Fruit fly (Drosophila melanogaster) whole organism, wandering third instar larva: ENCODE data around the gene CG2574.

Experiments
- Abd-B ChIP-seq: fragments of >200 bp; optimal IDR thresholded peaks from 2 replicates; lab custom pipeline; 2017; ENCODE audit warnings: missing biosample characterization, missing genetic modification characterization
- CG32264 ChIP-seq: fragments of 200-800 bp; sonication (Bioruptor generic); optimal IDR thresholded peaks from 2 replicates; lab custom pipeline; 2016; ENCODE audit warnings: missing biosample characterization, missing genetic modification characterization
- CG9705 ChIP-seq: fragments of 200-800 bp; sonication (Bioruptor generic); optimal IDR thresholded peaks from 2 replicates; lab custom pipeline; 2018; ENCODE audit warnings: missing biosample characterization, mild to moderate bottlenecking, missing genetic modification characterization
- CrebA ChIP-seq: fragments of 200-800 bp; sonication (Bioruptor generic); optimal IDR thresholded peaks from 2 replicates; lab custom pipeline; 2016; ENCODE audit warnings: missing biosample characterization, mild to moderate bottlenecking, missing genetic modification characterization, borderline replicate concordance
- Dfd ChIP-seq: fragments of >200 bp; optimal IDR thresholded peaks from 2 replicates; lab custom pipeline; 2017; ENCODE audit warnings: missing biosample characterization, missing genetic modification characterization
- Dif ChIP-seq: fragments of 200-275, 200-300 bp; sonication (Bioruptor generic); optimal IDR thresholded peaks from 2 replicates; lab custom pipeline; 2018; ENCODE audit warnings: missing biosample characterization, missing genetic modification characterization; ENCODE audit not compliant: partially characterized antibody
- GATAd ChIP-seq: sonication (Bioruptor generic); optimal IDR thresholded peaks from 2 replicates; lab custom pipeline; 2016; ENCODE audit warnings: missing biosample characterization, missing genetic modification characterization
- HLH106 ChIP-seq: fragments of 200-800 bp; optimal IDR thresholded peaks from 3 replicates; lab custom pipeline; 2019; ENCODE audit warnings: missing biosample characterization, mild to moderate bottlenecking, missing genetic modification characterization, moderate library complexity
- Hnf4 ChIP-seq: fragments of 200-800 bp; sonication (Bioruptor generic); optimal IDR thresholded peaks from 2 replicates; lab custom pipeline; 2016; ENCODE audit warnings: missing biosample characterization, mild to moderate bottlenecking, missing genetic modification characterization
- Hr83 ChIP-seq: fragments of 200-300 bp; sonication (Bioruptor generic); optimal IDR thresholded peaks from 2 replicates; lab custom pipeline; 2016; ENCODE audit warnings: missing biosample characterization, mild to moderate bottlenecking, missing genetic modification characterization, moderate library complexity; ENCODE audit not compliant: poor library complexity, severe bottlenecking
- Jra ChIP-seq: sonication (Bioruptor generic); optimal IDR thresholded peaks from 2 replicates; lab custom pipeline; 2016; ENCODE audit warnings: missing biosample characterization, missing genetic modification characterization
- Mio ChIP-seq: sonication (Bioruptor generic); optimal IDR thresholded peaks from 2 replicates; lab custom pipeline; 2016; ENCODE audit warnings: missing biosample characterization, missing genetic modification characterization
- Myc ChIP-seq: fragments of >200 bp; optimal IDR thresholded peaks from 2 replicates; lab custom pipeline; 2017
- N ChIP-seq: fragments of >200 bp; optimal IDR thresholded peaks from 2 replicates; lab custom pipeline; 2018; ENCODE audit warnings: missing biosample characterization, missing external identifiers, missing genetic modification characterization
- OdsH ChIP-seq: fragments of 200-800 bp; sonication (Bioruptor generic); optimal IDR thresholded peaks from 2 replicates; lab custom pipeline; 2016; ENCODE audit warnings: missing biosample characterization, mild to moderate bottlenecking, missing genetic modification characterization
- Rel ChIP-seq, 2 experiments: fragments of 200-800 bp; sonication (Bioruptor generic) in 1 of 2; optimal IDR thresholded peaks; 2 replicates in 1 of 2; 3 replicates in 1 of 2; lab custom pipeline; 2016 to 2019; ENCODE audit warnings: mild to moderate bottlenecking in 2 of 2, missing biosample characterization in 2 of 2, missing genetic modification characterization in 2 of 2, moderate library complexity in 1 of 2
- Sp1 ChIP-seq: fragments of 200-800 bp; sonication (Bioruptor generic); optimal IDR thresholded peaks from 3 replicates; lab custom pipeline; 2019; ENCODE audit warnings: missing biosample characterization, mild to moderate bottlenecking, missing genetic modification characterization, moderate library complexity
- Vsx2 ChIP-seq: fragments of 200-300, 225-300 bp; sonication (Bioruptor generic); optimal IDR thresholded peaks from 2 replicates; lab custom pipeline; 2018; ENCODE audit warnings: missing biosample characterization, missing genetic modification characterization; ENCODE audit not compliant: partially characterized antibody
- br ChIP-seq: fragments of 200-800 bp; sonication (Bioruptor generic); optimal IDR thresholded peaks from 2 replicates; lab custom pipeline; 2016; ENCODE audit warnings: missing biosample characterization, missing genetic modification characterization
- brk ChIP-seq: fragments of 200-800 bp; sonication (Bioruptor generic); optimal IDR thresholded peaks from 2 replicates; lab custom pipeline; 2016; ENCODE audit warnings: missing biosample characterization, mild to moderate bottlenecking, missing genetic modification characterization
- dl ChIP-seq, 2 experiments: fragments of 175-275, 200-275 bp in 1 of 2; fragments of 200-275 bp in 1 of 2; sonication (Bioruptor generic); optimal IDR thresholded peaks; lab custom pipeline; 2018; ENCODE audit warnings: mild to moderate bottlenecking in 2 of 2, missing biosample characterization in 2 of 2, missing genetic modification characterization in 2 of 2, moderate library complexity in 2 of 2; ENCODE audit not compliant: partially characterized antibody in 2 of 2, insufficient read depth in 1 of 2
- dsf ChIP-seq: sonication (Bioruptor generic); optimal IDR thresholded peaks from 2 replicates; lab custom pipeline; 2016; ENCODE audit warnings: missing biosample characterization, missing genetic modification characterization, borderline replicate concordance
- fru ChIP-seq: fragments of 200-800 bp; sonication (Bioruptor generic); optimal IDR thresholded peaks from 3 replicates; lab custom pipeline; 2016; ENCODE audit warnings: missing biosample characterization, mild to moderate bottlenecking, missing genetic modification characterization
- h ChIP-seq: fragments of 200-800 bp; sonication (Bioruptor generic); optimal IDR thresholded peaks from 3 replicates; lab custom pipeline; 2016; ENCODE audit warnings: missing biosample characterization, mild to moderate bottlenecking, missing genetic modification characterization
- pan ChIP-seq: fragments of >200 bp; optimal IDR thresholded peaks from 2 replicates; lab custom pipeline; 2017
- psq ChIP-seq: fragments of 200-800 bp; sonication (Bioruptor generic); optimal IDR thresholded peaks from 3 replicates; lab custom pipeline; 2017; ENCODE audit warnings: missing biosample characterization, mild to moderate bottlenecking, missing genetic modification characterization, moderate library complexity
- rgr ChIP-seq: fragments of 200-800 bp; sonication (Bioruptor generic); optimal IDR thresholded peaks from 3 replicates; lab custom pipeline; 2016; ENCODE audit warnings: missing biosample characterization, mild to moderate bottlenecking, missing genetic modification characterization
- sage ChIP-seq: fragments of 200-800 bp; sonication (Bioruptor generic); optimal IDR thresholded peaks from 2 replicates; lab custom pipeline; 2016; ENCODE audit warnings: missing biosample characterization, mild to moderate bottlenecking, missing genetic modification characterization
- sv ChIP-seq: fragments of 200-800 bp; sonication (Bioruptor generic); optimal IDR thresholded peaks from 3 replicates; lab custom pipeline; 2016; ENCODE audit warnings: missing biosample characterization, missing genetic modification characterization
- tai ChIP-seq: sonication (Bioruptor generic); optimal IDR thresholded peaks from 2 replicates; lab custom pipeline; 2016; ENCODE audit warnings: missing biosample characterization, missing genetic modification characterization
- usp ChIP-seq: fragments of >200 bp; optimal IDR thresholded peaks from 2 replicates; lab custom pipeline; 2017; ENCODE audit warnings: missing biosample characterization, missing genetic modification characterization
- woc ChIP-seq: sonication (Bioruptor generic); optimal IDR thresholded peaks from 2 replicates; lab custom pipeline; 2016; ENCODE audit warnings: missing biosample characterization, mild to moderate bottlenecking, missing genetic modification characterization

CG2574 gene

dm6 chrX:12408377-12408911 is at the start of gene CG2574, which contains the start of gene CG32651:
Gene CG2574 (plus strand): TSS chrX:12408861.
Gene CG32651 (minus strand): TSS chrX:12408477.
- TF ChIP-seq OdsH (no peak), dsf (GFP tag; lab: Kevin White, UChicago) (no peak), pan (lab: Kevin White, UChicago) (no peak), Hr83 (GFP tag; lab: Kevin White, UChicago) (no peak), Abd-B (no peak), GATAd (GFP tag; lab: Kevin White, UChicago) (no peak), Myc (no peak), usp (no peak), Rel (GFP tag; optimal IDR thresholded peaks at IDR 0.05; lab: Kevin White, UChicago) (no peak), Rel (tag; optimal IDR thresholded peaks at IDR 0.05; lab: Kevin White, UChicago) (no peak), Sp1 (GFP tag; lab: Kevin White, UChicago) (no peak), CrebA (GFP tag; lab: Kevin White, UChicago) (no peak), Mio (GFP tag; lab: Kevin White, UChicago) (no peak), sv (GFP tag; lab: Kevin White, UChicago) (no peak), Dif (GFP tag; lab: Kevin White, UChicago) (no peak), rgr (GFP tag; lab: Kevin White, UChicago) (no peak), psq (GFP tag; lab: Kevin White, UChicago) (no peak)

dm6 chrX:12372818-12373217 is 35.8 kb upstream of the CG2574 start, which contains the start of gene CG2577:
Gene CG2577 (plus strand): TSS chrX:12373118.
- TF ChIP-seq pan (lab: Kevin White, UChicago) (no peak), h (no peak), Hnf4 (no peak), dl (GFP tag; optimal IDR thresholded peaks at IDR 0.05; lab: Kevin White, UChicago; ENCODE audit: insufficient read depth in 1 of 2, partially characterized antibody in 2 of 2) (no peak), N (no peak), dsf (GFP tag; lab: Kevin White, UChicago) (no peak)

dm6 chrX:12377655-12378054 is 31.0 kb upstream of the CG2574 start, which contains the start of gene Ir11a:
Gene Ir11a (minus strand): TSS chrX:12377755.
- TF ChIP-seq sv (GFP tag; lab: Kevin White, UChicago) (no peak), Abd-B (no peak), dl (GFP tag; optimal IDR thresholded peaks at IDR 0.05; lab: Kevin White, UChicago; ENCODE audit: insufficient read depth in 1 of 2, partially characterized antibody in 2 of 2) (no peak), HLH106 (tag; lab: Kevin White, UChicago) (no peak), brk (no peak), sage (GFP tag; lab: Kevin White, UChicago) (no peak), dsf (GFP tag; lab: Kevin White, UChicago) (no peak), fru (GFP tag; lab: Kevin White, UChicago) (no peak), N (no peak), OdsH (no peak), Dfd (GFP tag; lab: Kevin White, UChicago) (no peak), Dif (GFP tag; lab: Kevin White, UChicago) (no peak)

- TF ChIP-seq Hr83 (GFP tag; lab: Kevin White, UChicago) = no peak
- no peak for TF ChIP-seq rgr (GFP tag; lab: Kevin White, UChicago)
- no peak for TF ChIP-seq psq (GFP tag; lab: Kevin White, UChicago)
- no peak for TF ChIP-seq Dfd (GFP tag; lab: Kevin White, UChicago)
- TF ChIP-seq Sp1 (GFP tag; lab: Kevin White, UChicago) = no peak
- TF ChIP-seq Rel (GFP tag; optimal IDR thresholded peaks at IDR 0.05; lab: Kevin White, UChicago) = no peak
- TF ChIP-seq Rel (tag; optimal IDR thresholded peaks at IDR 0.05; lab: Kevin White, UChicago) = no peak
- no peak for TF ChIP-seq CG9705 (GFP tag; lab: Kevin White, UChicago)
- TF ChIP-seq Vsx2 (GFP tag; lab: Kevin White, UChicago) = no peak
- TF ChIP-seq brk = no peak
- no peak for TF ChIP-seq usp
Observed at dm6 chrX:12386255-12386654, 22.4 kb upstream of the CG2574 start.

- TF ChIP-seq h (no peak), Rel (GFP tag; optimal IDR thresholded peaks at IDR 0.05; lab: Kevin White, UChicago) (no peak), Rel (tag; optimal IDR thresholded peaks at IDR 0.05; lab: Kevin White, UChicago) (no peak), br (no peak), Jra (GFP tag; lab: Kevin White, UChicago) (no peak), woc (GFP tag; lab: Kevin White, UChicago) (no peak), sage (GFP tag; lab: Kevin White, UChicago) (no peak), dsf (GFP tag; lab: Kevin White, UChicago) (no peak), pan (lab: Kevin White, UChicago) (no peak), dl (GFP tag; optimal IDR thresholded peaks at IDR 0.05; lab: Kevin White, UChicago; ENCODE audit: insufficient read depth in 1 of 2, partially characterized antibody in 2 of 2) (no peak), CG32264 (GFP tag; lab: Kevin White, UChicago) (no peak), tai (GFP tag; lab: Kevin White, UChicago) (no peak)
Observed at dm6 chrX:12389138-12389537, 19.5 kb upstream of the CG2574 start.
